Fruit fly (Drosophila melanogaster) S2 (cell line): ENCODE data around the gene CG15548.

Source experiments
- CG8478 ChIP-seq: fragments of >200 bp; optimal IDR thresholded peaks from 2 replicates; lab custom pipeline; 2018
- CTCF ChIP-seq, 2 experiments: fragments of >200 bp; optimal IDR thresholded peaks; 2 replicates each; lab custom pipeline; 2018

DNA sequence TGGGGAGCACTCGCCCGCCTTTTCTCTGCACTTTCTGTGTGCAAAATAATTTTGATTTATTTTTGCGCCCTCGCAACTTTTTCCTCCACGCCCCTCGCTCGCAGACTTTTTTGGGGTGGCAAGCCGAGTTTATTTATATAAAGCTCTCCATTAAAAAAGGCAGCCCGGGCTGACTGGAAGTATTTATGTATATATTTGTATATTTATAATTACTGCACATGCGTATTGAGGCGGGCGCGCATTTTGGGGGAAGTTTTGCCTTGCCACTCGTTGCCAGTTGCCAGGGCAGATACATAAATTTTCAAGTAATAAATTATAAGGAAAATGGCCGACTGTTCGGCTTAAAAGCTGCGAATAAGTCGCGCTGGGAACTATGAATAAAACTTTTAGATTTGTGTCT is 30.9 kb upstream of the CG15548 start:
- no peak for TF ChIP-seq CG8478 (lab: Kevin White, UChicago)
- no peak for TF ChIP-seq CTCF (optimal IDR thresholded peaks at IDR 0.05; lab: Kevin White, UChicago)
